Worm (Caenorhabditis elegans) whole organism, L3 larva: ENCODE results near the gene rgs-7.

Source experiments
- ZK546.5 ChIP-seq: sonication (generic microtip); optimal IDR thresholded peaks from 2 replicates; lab custom pipeline; 2017; ENCODE audit warnings: missing biosample characterization, missing genetic modification characterization
- ama-1 ChIP-seq: fragments of 150-350 bp; optimal IDR thresholded peaks from 2 replicates; lab custom pipeline; 2018
- ceh-16 ChIP-seq: sonication (generic microtip); optimal IDR thresholded peaks from 2 replicates; lab custom pipeline; 2017; ENCODE audit warnings: missing biosample characterization, missing genetic modification characterization
- ceh-28 ChIP-seq: fragments of 150-350 bp; optimal IDR thresholded peaks from 2 replicates; lab custom pipeline; 2014; ENCODE audit warnings: missing biosample characterization, missing genetic modification reagents, missing genetic modification characterization
- ceh-9 ChIP-seq: sonication (generic microtip); optimal IDR thresholded peaks from 2 replicates; lab custom pipeline; 2018; ENCODE audit warnings: missing biosample characterization, missing genetic modification characterization
- egl-27 ChIP-seq: sonication (generic microtip); optimal IDR thresholded peaks from 4 replicates; lab custom pipeline; 2017; ENCODE audit warnings: missing biosample characterization, missing genetic modification reagents, missing genetic modification characterization
- elt-1 ChIP-seq: fragments of 150-350 bp; optimal IDR thresholded peaks from 2 replicates; lab custom pipeline; 2014; ENCODE audit warnings: missing biosample characterization, missing genetic modification characterization
- elt-2 ChIP-seq: sonication (generic microtip); optimal IDR thresholded peaks from 2 replicates; lab custom pipeline; 2016; ENCODE audit warnings: missing genetic modification reagents, mild to moderate bottlenecking, missing genetic modification characterization, missing compliant biosample characterization
- elt-3 ChIP-seq, 3 experiments: fragments of 150-350 bp in 1 of 3; sonication (generic microtip) in 2 of 3; optimal IDR thresholded peaks; 2 replicates in 2 of 3; 4 replicates in 1 of 3; lab custom pipeline; 2014 to 2017; ENCODE audit warnings: missing biosample characterization in 3 of 3, missing genetic modification characterization in 3 of 3
- eor-1 ChIP-seq, 2 experiments: fragments of 150-350 bp; optimal IDR thresholded peaks; 2 replicates each; lab custom pipeline; 2014 to 2018; ENCODE audit warnings: missing biosample characterization in 2 of 2, missing genetic modification characterization in 2 of 2
- fkh-10 ChIP-seq: sonication (generic microtip); optimal IDR thresholded peaks from 2 replicates; lab custom pipeline; 2017; ENCODE audit warnings: missing biosample characterization, missing genetic modification reagents, missing genetic modification characterization
- fkh-2 ChIP-seq: fragments of 150-350 bp; optimal IDR thresholded peaks from 2 replicates; lab custom pipeline; 2014; ENCODE audit warnings: missing biosample characterization, missing genetic modification reagents, missing genetic modification characterization
- fos-1 ChIP-seq: fragments of 150-350 bp; optimal IDR thresholded peaks from 2 replicates; lab custom pipeline; 2014; ENCODE audit warnings: missing biosample characterization, missing genetic modification characterization
- hmg-11 ChIP-seq: sonication (generic microtip); optimal IDR thresholded peaks from 2 replicates; lab custom pipeline; 2016; ENCODE audit warnings: missing genetic modification characterization, missing compliant biosample characterization
- jun-1 ChIP-seq: fragments of 150-350 bp; optimal IDR thresholded peaks from 2 replicates; lab custom pipeline; 2014; ENCODE audit warnings: missing biosample characterization, missing genetic modification reagents, missing genetic modification characterization
- lin-39 ChIP-seq: fragments of 150-350 bp; optimal IDR thresholded peaks from 2 replicates; lab custom pipeline; 2018; ENCODE audit warnings: missing biosample characterization, missing genetic modification reagents, missing genetic modification characterization
- mml-1 ChIP-seq: fragments of 150-350 bp; sonication (generic microtip); optimal IDR thresholded peaks from 3 replicates; lab custom pipeline; 2014; ENCODE audit warnings: missing biosample characterization, missing genetic modification characterization
- nfya-1 ChIP-seq: sonication (generic microtip); optimal IDR thresholded peaks from 2 replicates; lab custom pipeline; 2017; ENCODE audit warnings: missing genetic modification characterization, mild to moderate bottlenecking, missing compliant biosample characterization, antibody characterized with exemption, moderate library complexity; ENCODE audit not compliant: insufficient read depth
- nhr-11 ChIP-seq: fragments of 150-350 bp; optimal IDR thresholded peaks from 2 replicates; lab custom pipeline; 2014; ENCODE audit warnings: missing biosample characterization, missing genetic modification characterization
- nhr-12 ChIP-seq: fragments of 150-350 bp; optimal IDR thresholded peaks from 2 replicates; lab custom pipeline; 2014; ENCODE audit warnings: missing biosample characterization, missing genetic modification characterization
- nhr-237 ChIP-seq: fragments of 150-350 bp; optimal IDR thresholded peaks from 2 replicates; lab custom pipeline; 2014; ENCODE audit warnings: missing biosample characterization, missing genetic modification characterization
- nhr-28 ChIP-seq: fragments of 150-350 bp; optimal IDR thresholded peaks from 2 replicates; lab custom pipeline; 2014; ENCODE audit warnings: missing biosample characterization, missing genetic modification characterization
- nhr-76 ChIP-seq: fragments of 150-350 bp; sonication (generic microtip); optimal IDR thresholded peaks from 5 replicates; lab custom pipeline; 2014; ENCODE audit warnings: missing biosample characterization, missing genetic modification characterization
- pha-4 ChIP-seq: fragments of 150-350 bp; optimal IDR thresholded peaks from 2 replicates; lab custom pipeline; 2014; ENCODE audit warnings: missing biosample characterization, missing genetic modification reagents, missing genetic modification characterization
- pqm-1 ChIP-seq: fragments of 150-350 bp; optimal IDR thresholded peaks from 2 replicates; lab custom pipeline; 2017; ENCODE audit warnings: missing biosample characterization, missing genetic modification characterization, inconsistent platforms
- sea-2 ChIP-seq: fragments of 150-350 bp; sonication (generic microtip); optimal IDR thresholded peaks from 4 replicates; lab custom pipeline; 2014; ENCODE audit warnings: missing biosample characterization, missing genetic modification reagents, missing genetic modification characterization
- snpc-4 ChIP-seq: fragments of 150-350 bp; optimal IDR thresholded peaks from 2 replicates; lab custom pipeline; 2014; ENCODE audit warnings: missing biosample characterization, missing genetic modification characterization
- unc-62 ChIP-seq: fragments of 150-350 bp; sonication (generic microtip); optimal IDR thresholded peaks from 4 replicates; lab custom pipeline; 2014; ENCODE audit warnings: missing biosample characterization, missing genetic modification reagents, missing genetic modification characterization
- zag-1 ChIP-seq: fragments of 150-350 bp; optimal IDR thresholded peaks from 2 replicates; lab custom pipeline; 2014; ENCODE audit warnings: missing biosample characterization, missing genetic modification characterization
- ztf-4 ChIP-seq: fragments of 150-350 bp; optimal IDR thresholded peaks from 2 replicates; lab custom pipeline; 2014; ENCODE audit warnings: missing biosample characterization, missing genetic modification characterization

Gene rgs-7

DNA sequence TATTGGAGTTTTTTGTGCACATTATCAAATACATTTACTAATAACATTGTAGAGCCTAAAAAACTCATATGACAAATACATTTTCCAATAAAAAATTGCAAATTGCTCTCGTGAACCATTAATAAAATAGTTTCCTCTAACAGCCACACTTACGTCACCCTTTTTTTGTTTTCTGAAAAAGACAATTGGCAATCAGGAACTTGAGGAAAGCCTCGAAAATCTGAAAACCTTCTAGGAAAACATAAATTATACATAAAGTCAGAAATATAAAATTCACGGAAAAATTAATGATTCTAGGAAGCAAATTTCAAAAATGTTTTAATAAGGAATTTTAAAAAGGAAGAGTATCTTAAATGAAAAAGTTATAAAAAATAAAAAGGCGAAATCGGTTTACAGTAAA is 25.2 kb upstream of the rgs-7 start:
- no peak for TF ChIP-seq elt-3 (tag; optimal IDR thresholded peaks at IDR 0.05; lab: Kevin White, UChicago)

DNA sequence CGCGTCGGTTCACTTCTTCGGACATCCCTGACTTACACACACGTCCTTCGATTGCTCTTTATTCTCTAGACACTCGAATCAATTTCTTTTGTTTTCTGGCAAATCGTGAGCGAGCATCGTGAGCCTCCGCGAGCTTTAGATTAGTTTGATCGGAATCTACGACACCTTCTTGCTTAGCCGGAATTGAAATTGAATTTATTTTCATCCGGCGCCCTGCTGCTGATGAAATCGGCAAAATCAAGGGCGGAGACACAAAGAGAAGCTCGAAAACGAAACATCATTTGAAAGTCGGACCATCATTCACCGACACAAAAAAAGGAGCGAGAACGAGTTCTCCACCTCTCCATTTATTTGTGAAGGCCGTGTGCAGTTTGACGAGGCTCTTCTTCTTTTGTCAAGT is 23.8 kb upstream of the rgs-7 start, which contains the start of gene npr-16:
Gene npr-16, plus strand, starts transcription at position 301 of the 400 bp plus-strand sequence.
- no peak for TF ChIP-seq elt-1
- peak; percentile 55 for TF ChIP-seq fkh-10 (GFP tag; lab: Kevin White, UChicago)

DNA sequence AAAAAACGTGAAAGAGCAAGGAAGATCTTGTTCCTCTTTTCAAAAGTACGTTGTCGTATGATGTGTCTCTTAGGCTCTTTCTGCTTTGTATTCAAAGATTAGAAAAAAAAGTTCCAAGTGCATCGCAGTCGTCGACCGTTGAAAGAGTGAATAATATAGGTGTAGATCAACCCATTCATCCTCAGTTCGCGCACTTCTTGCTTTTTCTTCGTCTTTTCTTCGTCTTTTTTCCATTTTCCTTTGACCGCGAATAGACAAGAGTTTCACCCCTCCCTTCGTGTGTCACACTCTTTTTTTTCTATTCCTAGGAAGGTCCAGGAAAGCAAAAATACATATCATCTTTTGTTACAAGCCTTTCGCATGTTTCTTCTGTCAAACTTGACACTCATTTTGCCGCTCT is 15.6 kb upstream of the rgs-7 start:
- TF ChIP-seq pha-4 (tag; lab: Kevin White, UChicago): no peak
- TF ChIP-seq ceh-28 (tag; lab: Kevin White, UChicago): no peak
- TF ChIP-seq zag-1 (tag; lab: Kevin White, UChicago): no peak
- TF ChIP-seq mml-1 (tag; lab: Kevin White, UChicago): no peak
- TF ChIP-seq nhr-11 (tag; lab: Kevin White, UChicago): no peak
- no peak for TF ChIP-seq fos-1

DNA sequence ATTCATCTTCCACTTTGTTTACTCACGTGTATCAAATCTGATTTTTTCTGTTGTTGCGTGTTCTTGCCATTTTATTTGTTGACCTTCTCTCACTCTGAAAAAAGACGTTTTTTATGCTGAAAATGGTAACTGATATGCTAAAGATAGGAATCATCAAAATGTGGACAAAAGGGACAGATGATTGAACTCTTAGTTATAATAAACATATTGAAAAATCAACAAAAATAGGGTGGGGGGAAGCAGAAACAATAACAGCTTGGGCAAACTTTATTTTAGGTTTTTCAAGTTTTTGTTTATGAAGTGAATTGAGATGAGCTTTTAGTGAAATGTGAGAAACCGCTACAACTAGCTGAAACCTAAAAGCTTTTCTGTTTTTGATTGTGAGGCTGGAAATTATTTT is 9.4 kb upstream of the rgs-7 start, which contains the start of gene F56B6.6:
Gene F56B6.6, minus strand, starts transcription at position 101 of the 400 bp plus-strand sequence.
- no peak for TF ChIP-seq egl-27
- TF ChIP-seq, all 47 proteins: peak for 0

DNA sequence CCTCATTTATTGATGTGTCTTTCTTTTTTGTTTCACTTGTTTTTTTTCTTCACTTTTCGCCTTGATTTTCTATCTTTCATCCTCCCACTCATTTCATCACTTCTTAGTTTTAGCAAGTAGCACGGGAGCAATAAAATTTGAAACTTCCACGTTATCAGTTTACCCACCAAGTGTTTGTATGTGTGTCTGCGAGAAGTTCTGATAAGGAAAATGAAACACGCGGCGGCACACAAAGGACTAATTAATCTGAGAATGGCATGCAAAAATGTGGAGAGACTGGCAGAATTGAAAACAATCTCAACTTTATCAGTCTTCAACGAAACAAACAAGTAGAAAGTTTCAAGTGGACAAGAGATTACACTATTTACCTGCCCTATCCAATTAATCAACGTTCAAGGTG is 8.1 kb upstream of the rgs-7 start:
- no peak for TF ChIP-seq snpc-4
- no peak for TF ChIP-seq ceh-16
- no peak for TF ChIP-seq nhr-12
- peak; percentile 36 for TF ChIP-seq jun-1 (tag; lab: Kevin White, UChicago)
- peak; percentile 44 for TF ChIP-seq pha-4 (tag; lab: Kevin White, UChicago)
- TF ChIP-seq elt-2 (tag; lab: Kevin White, UChicago): peak; percentile 96
- TF ChIP-seq ZK546.5 (tag; lab: Kevin White, UChicago): no peak
- TF ChIP-seq pqm-1: peak; percentile 89

DNA sequence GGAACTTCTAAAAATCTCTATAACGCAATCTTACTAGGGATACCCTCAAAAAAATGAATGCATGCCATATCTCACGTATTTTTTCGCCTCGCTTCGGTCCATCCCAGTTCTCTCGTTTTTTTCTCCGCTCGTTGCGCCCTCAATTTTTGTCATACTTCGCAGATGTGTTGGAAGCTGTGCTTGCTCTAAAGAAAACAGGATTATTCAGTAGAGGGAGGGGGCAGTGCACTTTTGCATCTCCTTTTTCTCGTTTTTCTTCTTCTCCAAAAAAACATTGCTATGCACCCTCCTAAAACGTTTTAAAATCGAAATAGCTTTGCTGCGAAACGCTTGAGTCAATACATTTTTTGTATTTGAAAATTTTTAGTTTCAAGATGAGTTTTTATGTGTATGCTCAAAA is 6.8 kb upstream of the rgs-7 start:
- TF ChIP-seq pqm-1 (no peak), nhr-12 (no peak), lin-39 (peak; percentile 19), nfya-1 (tag; lab: Kevin White, UChicago) (peak; percentile 25), nhr-76 (no peak), ama-1 (lab: Kevin White, UChicago) (no peak), hmg-11 (peak; percentile 30)

DNA sequence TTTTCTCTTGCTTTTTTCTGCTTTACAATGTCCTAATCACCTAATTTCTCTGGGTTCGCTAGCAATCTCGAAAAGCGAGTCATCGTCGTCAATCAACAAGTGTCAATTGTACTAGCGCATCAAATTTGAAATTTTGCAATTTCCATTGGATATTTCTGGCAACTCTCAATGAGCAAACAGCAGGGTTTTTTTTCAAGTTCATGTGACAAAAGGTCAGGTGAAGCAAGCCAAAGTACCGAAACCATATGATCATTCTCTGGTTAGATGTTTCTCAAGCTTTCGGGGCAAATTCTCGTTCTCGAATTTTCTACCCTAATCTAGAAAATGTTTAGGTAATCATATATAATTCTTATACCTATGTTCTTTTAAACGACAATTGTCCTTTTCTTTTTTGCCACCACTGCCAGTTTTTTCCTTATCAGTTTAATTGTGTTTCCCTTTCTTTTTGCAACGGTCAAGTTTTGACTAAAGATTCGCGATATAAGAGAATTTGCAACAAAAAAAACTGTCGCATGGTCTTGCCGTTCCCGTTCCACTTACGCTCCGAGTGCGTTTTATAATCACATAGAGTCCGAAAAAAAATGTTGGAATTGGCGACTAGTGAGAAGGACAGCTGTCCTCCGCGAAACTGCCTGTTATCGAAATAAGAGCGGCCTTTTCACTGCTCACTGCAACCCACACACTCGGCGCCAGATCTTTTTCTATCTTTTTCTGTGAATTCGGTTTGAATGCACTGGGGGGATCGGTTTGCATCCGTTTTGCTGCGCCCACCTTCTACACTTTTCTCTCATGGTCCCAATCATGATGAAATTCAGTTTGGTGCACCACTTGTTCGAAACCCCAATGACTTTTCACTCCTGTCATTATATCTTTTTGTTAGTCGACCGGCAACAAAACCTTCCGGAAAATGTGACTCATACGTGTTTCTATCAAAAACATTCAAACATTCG is 5.8 kb upstream of the rgs-7 start:
- TF ChIP-seq eor-1 (tag; optimal IDR thresholded peaks at IDR 0.05; lab: Kevin White, UChicago) (no peak), ceh-9 (tag; lab: Kevin White, UChicago) (no peak), nhr-11 (tag; lab: Kevin White, UChicago) (no peak), nhr-28 (tag; lab: Kevin White, UChicago) (no peak), fkh-2 (tag; lab: Kevin White, UChicago) (no peak), unc-62 (GFP tag; lab: Kevin White, UChicago) (no peak), zag-1 (tag; lab: Kevin White, UChicago) (no peak), ztf-4 (tag; lab: Kevin White, UChicago) (no peak)

DNA sequence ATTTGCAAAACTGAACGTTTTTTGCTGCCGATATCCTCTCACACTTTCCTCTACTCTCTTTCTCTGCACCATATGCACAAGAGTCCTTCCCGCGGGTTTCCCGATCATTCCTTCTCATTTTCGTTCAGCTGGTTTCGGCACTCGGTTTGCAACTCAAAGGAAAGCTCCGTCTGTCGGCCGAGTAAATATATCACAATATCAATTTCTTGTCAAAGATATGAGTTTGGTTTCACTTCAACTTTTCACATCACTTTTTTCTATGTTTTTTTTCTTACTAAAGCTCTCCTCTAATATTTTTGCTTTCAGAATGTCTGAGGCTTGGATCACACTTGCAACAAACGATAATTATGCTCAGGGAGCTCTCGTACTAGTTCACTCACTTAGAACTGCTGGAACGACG is 5.0 kb upstream of the rgs-7 start, which contains the start of gene gyg-1:
Gene gyg-1, plus strand, starts transcription at position 301 of the 400 bp plus-strand sequence.
- TF ChIP-seq sea-2 (GFP tag; lab: Kevin White, UChicago) (no peak), nhr-237 (tag; lab: Kevin White, UChicago) (no peak), pha-4 (tag; lab: Kevin White, UChicago) (peak; percentile 12), fos-1 (no peak)
